Worm (Caenorhabditis elegans): ENCODE measurements around the gene alh-9.

The alh-9 gene

ce11 chrIII:5871760-5872159 is 15.9 kb downstream of the alh-9 start, which contains the start of the genes F01F1.11 and F01F1.3 (continued):
- no peak for TF ChIP-seq pha-4 (tag; optimal IDR thresholded peaks at IDR 0.05)
- TF ChIP-seq lin-54 (GFP tag; optimal IDR thresholded peaks at IDR 0.05): peak; percentile 94
- TF ChIP-seq lin-26 (GFP tag; IDR thresholded peaks at IDR 0.05): no peak
- TF ChIP-seq madf-6 (GFP tag; IDR thresholded peaks at IDR 0.05): peak; percentile 80
- TF ChIP-seq B0261.1 (tag; optimal IDR thresholded peaks at IDR 0.05): no peak
- peak; percentile 78 for TF ChIP-seq ZK185.1 (tag; optimal IDR thresholded peaks at IDR 0.05; ENCODE audit: poor library complexity, severe bottlenecking)
- no peak for TF ChIP-seq mel-28 (tag; optimal IDR thresholded peaks at IDR 0.05; ENCODE audit: borderline replicate concordance)
- no peak for TF ChIP-seq mes-4 (tag; optimal IDR thresholded peaks at IDR 0.05)
- TF ChIP-seq hrde-1 (tag; optimal IDR thresholded peaks at IDR 0.05; ENCODE audit: borderline replicate concordance): no peak
- TF ChIP-seq D2030.7 (GFP tag; IDR thresholded peaks at IDR 0.05): peak; percentile 69
- TF ChIP-seq aptf-2 (GFP tag; conservative IDR thresholded peaks at IDR 0.05): 0 out of 2 replicates have a peak, but pooled peaks have one; percentile 52
- no peak for TF ChIP-seq ztf-26 (tag; optimal IDR thresholded peaks at IDR 0.05)
- peak in 1 of 2 experiments; percentile 57 for TF ChIP-seq let-607 (tag; optimal IDR thresholded peaks at IDR 0.05)
- no peak for TF ChIP-seq cebp-2 (GFP tag; IDR thresholded peaks at IDR 0.05)
- TF ChIP-seq nfyb-1 (GFP tag; IDR thresholded peaks at IDR 0.05): peak; percentile 64; the same call in 1 of the 2 replicates
- peak; percentile 45; the same call in 1 of the 2 replicates for TF ChIP-seq ekl-4 (GFP tag; IDR thresholded peaks at IDR 0.05)
- no peak for TF ChIP-seq akir-1 (GFP tag; optimal IDR thresholded peaks at IDR 0.05)
- peak; percentile 81 for TF ChIP-seq dpl-1 (GFP tag; optimal IDR thresholded peaks at IDR 0.05)
- TF ChIP-seq madf-10 (tag; optimal IDR thresholded peaks at IDR 0.05): peak; percentile 40
- TF ChIP-seq lin-35 (GFP tag; optimal IDR thresholded peaks at IDR 0.05): peak in 2 of 3 experiments; percentile 56 to 93
- TF ChIP-seq B0019.2 (GFP tag; conservative IDR thresholded peaks at IDR 0.05): 0 out of 2 replicates have a peak, but pooled peaks have one; percentile 15
- TF ChIP-seq dox-1 (GFP tag; IDR thresholded peaks at IDR 0.05): peak; percentile 64; the same call in 1 of the 2 replicates
- peak; percentile 77 for TF ChIP-seq mcd-1 (GFP tag; IDR thresholded peaks at IDR 0.05)
- peak; percentile 61 for TF ChIP-seq lsl-1 (GFP tag; optimal IDR thresholded peaks at IDR 0.05)
- TF ChIP-seq F49E8.2 (tag; optimal IDR thresholded peaks at IDR 0.05; ENCODE audit: insufficient read depth): peak; percentile 42

ce11 chrIII:5872288-5872687 is 16.5 kb downstream of the alh-9 start:
- TF ChIP-seq ztf-28 (GFP tag; IDR thresholded peaks at IDR 0.05): no peak
- no peak for TF ChIP-seq hlh-12 (tag; optimal IDR thresholded peaks at IDR 0.05)
- TF ChIP-seq atf-7 (tag; optimal IDR thresholded peaks at IDR 0.05): no peak
- TF ChIP-seq lin-54 (GFP tag; optimal IDR thresholded peaks at IDR 0.05): no peak
- TF ChIP-seq T07F8.4 (tag; optimal IDR thresholded peaks at IDR 0.05): no peak
- no peak for TF ChIP-seq die-1 (tag; optimal IDR thresholded peaks at IDR 0.05)
- no peak for TF ChIP-seq unc-62 (GFP tag; optimal IDR thresholded peaks at IDR 0.05)
- no peak for TF ChIP-seq zim-3 (tag; optimal IDR thresholded peaks at IDR 0.05)
- no peak for TF ChIP-seq nhr-80 (tag; optimal IDR thresholded peaks at IDR 0.05)
- no peak for TF ChIP-seq F23B12.7 (tag; optimal IDR thresholded peaks at IDR 0.05; ENCODE audit: insufficient read depth)
- TF ChIP-seq snpc-4 (GFP tag; optimal IDR thresholded peaks at IDR 0.05): no peak
- TF ChIP-seq snpc-4 (tag; optimal IDR thresholded peaks at IDR 0.05): no peak
- no peak for TF ChIP-seq B0336.3 (GFP tag; IDR thresholded peaks at IDR 0.05)
- no peak for TF ChIP-seq nhr-27 (tag; optimal IDR thresholded peaks at IDR 0.05)
- TF ChIP-seq ceh-58 (GFP tag; IDR thresholded peaks at IDR 0.05): no peak
- no peak for TF ChIP-seq ztf-18 (tag; optimal IDR thresholded peaks at IDR 0.05)
- TF ChIP-seq F57C9.4 (tag; optimal IDR thresholded peaks at IDR 0.05): no peak

Data from whole organism, young adult.